Worm (Caenorhabditis elegans) whole organism, L3 larva: ENCODE data around the gene Y62H9A.3.

Experiments used
- R02D3.7 ChIP-seq: fragments of 150-350 bp; optimal IDR thresholded peaks from 2 replicates; lab custom pipeline; 2014; ENCODE audit warnings: missing biosample characterization, missing genetic modification characterization
- ZK546.5 ChIP-seq: sonication (generic microtip); optimal IDR thresholded peaks from 2 replicates; lab custom pipeline; 2017; ENCODE audit warnings: missing biosample characterization, missing genetic modification characterization
- aly-2 ChIP-seq: fragments of 150-350 bp; optimal IDR thresholded peaks from 2 replicates; lab custom pipeline; 2014; ENCODE audit warnings: missing biosample characterization, missing genetic modification characterization
- ama-1 ChIP-seq: fragments of 150-350 bp; optimal IDR thresholded peaks from 2 replicates; lab custom pipeline; 2018
- ceh-16 ChIP-seq: sonication (generic microtip); optimal IDR thresholded peaks from 2 replicates; lab custom pipeline; 2017; ENCODE audit warnings: missing biosample characterization, missing genetic modification characterization
- ceh-28 ChIP-seq: fragments of 150-350 bp; optimal IDR thresholded peaks from 2 replicates; lab custom pipeline; 2014; ENCODE audit warnings: missing biosample characterization, missing genetic modification reagents, missing genetic modification characterization
- ceh-82 ChIP-seq: fragments of 150-350 bp; optimal IDR thresholded peaks from 2 replicates; lab custom pipeline; 2014; ENCODE audit warnings: missing biosample characterization, missing genetic modification characterization
- ceh-9 ChIP-seq: sonication (generic microtip); optimal IDR thresholded peaks from 2 replicates; lab custom pipeline; 2018; ENCODE audit warnings: missing biosample characterization, missing genetic modification characterization
- daf-12 ChIP-seq: fragments of 150-350 bp; optimal IDR thresholded peaks from 2 replicates; lab custom pipeline; 2014; ENCODE audit warnings: missing biosample characterization, missing genetic modification reagents, missing genetic modification characterization
- egl-27 ChIP-seq: sonication (generic microtip); optimal IDR thresholded peaks from 4 replicates; lab custom pipeline; 2017; ENCODE audit warnings: missing biosample characterization, missing genetic modification reagents, missing genetic modification characterization
- egl-5 ChIP-seq: fragments of 150-350 bp; optimal IDR thresholded peaks from 2 replicates; lab custom pipeline; 2017; ENCODE audit warnings: missing biosample characterization, missing genetic modification reagents, missing genetic modification characterization, inconsistent platforms
- elt-1 ChIP-seq: fragments of 150-350 bp; optimal IDR thresholded peaks from 2 replicates; lab custom pipeline; 2014; ENCODE audit warnings: missing biosample characterization, missing genetic modification characterization
- elt-2 ChIP-seq: sonication (generic microtip); optimal IDR thresholded peaks from 2 replicates; lab custom pipeline; 2016; ENCODE audit warnings: missing genetic modification reagents, mild to moderate bottlenecking, missing genetic modification characterization, missing compliant biosample characterization
- elt-3 ChIP-seq, 3 experiments: fragments of 150-350 bp in 1 of 3; sonication (generic microtip) in 2 of 3; optimal IDR thresholded peaks; 2 replicates in 2 of 3; 4 replicates in 1 of 3; lab custom pipeline; 2014 to 2017; ENCODE audit warnings: missing biosample characterization in 3 of 3, missing genetic modification characterization in 3 of 3
- eor-1 ChIP-seq, 2 experiments: fragments of 150-350 bp; optimal IDR thresholded peaks; 2 replicates each; lab custom pipeline; 2014 to 2018; ENCODE audit warnings: missing biosample characterization in 2 of 2, missing genetic modification characterization in 2 of 2
- fkh-10 ChIP-seq: sonication (generic microtip); optimal IDR thresholded peaks from 2 replicates; lab custom pipeline; 2017; ENCODE audit warnings: missing biosample characterization, missing genetic modification reagents, missing genetic modification characterization
- fkh-2 ChIP-seq: fragments of 150-350 bp; optimal IDR thresholded peaks from 2 replicates; lab custom pipeline; 2014; ENCODE audit warnings: missing biosample characterization, missing genetic modification reagents, missing genetic modification characterization
- fos-1 ChIP-seq: fragments of 150-350 bp; optimal IDR thresholded peaks from 2 replicates; lab custom pipeline; 2014; ENCODE audit warnings: missing biosample characterization, missing genetic modification characterization
- hmg-11 ChIP-seq: sonication (generic microtip); optimal IDR thresholded peaks from 2 replicates; lab custom pipeline; 2016; ENCODE audit warnings: missing genetic modification characterization, missing compliant biosample characterization
- jun-1 ChIP-seq: fragments of 150-350 bp; optimal IDR thresholded peaks from 2 replicates; lab custom pipeline; 2014; ENCODE audit warnings: missing biosample characterization, missing genetic modification reagents, missing genetic modification characterization
- lin-15B ChIP-seq: fragments of 150-350 bp; optimal IDR thresholded peaks from 2 replicates; lab custom pipeline; 2014; ENCODE audit warnings: missing biosample characterization, missing genetic modification characterization
- lin-39 ChIP-seq: fragments of 150-350 bp; optimal IDR thresholded peaks from 2 replicates; lab custom pipeline; 2018; ENCODE audit warnings: missing biosample characterization, missing genetic modification reagents, missing genetic modification characterization
- lsy-12 ChIP-seq: sonication (generic microtip); optimal IDR thresholded peaks from 2 replicates; lab custom pipeline; 2016; ENCODE audit warnings: mild to moderate bottlenecking, missing genetic modification characterization, missing compliant biosample characterization
- mdl-1 ChIP-seq: fragments of 150-350 bp; optimal IDR thresholded peaks from 2 replicates; lab custom pipeline; 2014; ENCODE audit warnings: missing biosample characterization, missing genetic modification characterization
- nfya-1 ChIP-seq: sonication (generic microtip); optimal IDR thresholded peaks from 2 replicates; lab custom pipeline; 2017; ENCODE audit warnings: missing genetic modification characterization, mild to moderate bottlenecking, missing compliant biosample characterization, antibody characterized with exemption, moderate library complexity; ENCODE audit not compliant: insufficient read depth
- nhr-12 ChIP-seq: fragments of 150-350 bp; optimal IDR thresholded peaks from 2 replicates; lab custom pipeline; 2014; ENCODE audit warnings: missing biosample characterization, missing genetic modification characterization
- nhr-23 ChIP-seq: fragments of 150-350 bp; optimal IDR thresholded peaks from 2 replicates; lab custom pipeline; 2014; ENCODE audit warnings: missing biosample characterization, missing genetic modification reagents, missing genetic modification characterization
- nhr-237 ChIP-seq: fragments of 150-350 bp; optimal IDR thresholded peaks from 2 replicates; lab custom pipeline; 2014; ENCODE audit warnings: missing biosample characterization, missing genetic modification characterization
- nhr-25 ChIP-seq: sonication (generic microtip); optimal IDR thresholded peaks from 2 replicates; lab custom pipeline; 2017; ENCODE audit warnings: missing biosample characterization, missing genetic modification characterization
- nhr-28 ChIP-seq: fragments of 150-350 bp; optimal IDR thresholded peaks from 2 replicates; lab custom pipeline; 2014; ENCODE audit warnings: missing biosample characterization, missing genetic modification characterization
- nhr-43 ChIP-seq: sonication (generic microtip); optimal IDR thresholded peaks from 2 replicates; lab custom pipeline; 2016; ENCODE audit warnings: mild to moderate bottlenecking, missing genetic modification characterization, missing compliant biosample characterization; ENCODE audit not compliant: poor library complexity, severe bottlenecking
- nhr-67 ChIP-seq: fragments of 150-350 bp; optimal IDR thresholded peaks from 2 replicates; lab custom pipeline; 2014; ENCODE audit warnings: missing biosample characterization, missing genetic modification characterization
- nhr-76 ChIP-seq: fragments of 150-350 bp; sonication (generic microtip); optimal IDR thresholded peaks from 5 replicates; lab custom pipeline; 2014; ENCODE audit warnings: missing biosample characterization, missing genetic modification characterization
- pha-4 ChIP-seq: fragments of 150-350 bp; optimal IDR thresholded peaks from 2 replicates; lab custom pipeline; 2014; ENCODE audit warnings: missing biosample characterization, missing genetic modification reagents, missing genetic modification characterization
- pqm-1 ChIP-seq: fragments of 150-350 bp; optimal IDR thresholded peaks from 2 replicates; lab custom pipeline; 2017; ENCODE audit warnings: missing biosample characterization, missing genetic modification characterization, inconsistent platforms
- sea-2 ChIP-seq: fragments of 150-350 bp; sonication (generic microtip); optimal IDR thresholded peaks from 4 replicates; lab custom pipeline; 2014; ENCODE audit warnings: missing biosample characterization, missing genetic modification reagents, missing genetic modification characterization
- skn-1 ChIP-seq: fragments of 150-350 bp; optimal IDR thresholded peaks from 2 replicates; lab custom pipeline; 2014; ENCODE audit warnings: missing biosample characterization, missing genetic modification characterization
- snpc-4 ChIP-seq: fragments of 150-350 bp; optimal IDR thresholded peaks from 2 replicates; lab custom pipeline; 2014; ENCODE audit warnings: missing biosample characterization, missing genetic modification characterization
- tbx-2 ChIP-seq: sonication (generic microtip); optimal IDR thresholded peaks from 2 replicates; lab custom pipeline; 2016; ENCODE audit warnings: mild to moderate bottlenecking, missing genetic modification characterization, missing compliant biosample characterization
- unc-39 ChIP-seq: sonication (generic microtip); optimal IDR thresholded peaks from 4 replicates; lab custom pipeline; 2017; ENCODE audit warnings: missing biosample characterization, missing genetic modification characterization
- unc-62 ChIP-seq: fragments of 150-350 bp; sonication (generic microtip); optimal IDR thresholded peaks from 4 replicates; lab custom pipeline; 2014; ENCODE audit warnings: missing biosample characterization, missing genetic modification reagents, missing genetic modification characterization
- zag-1 ChIP-seq: fragments of 150-350 bp; optimal IDR thresholded peaks from 2 replicates; lab custom pipeline; 2014; ENCODE audit warnings: missing biosample characterization, missing genetic modification characterization
- ztf-11 ChIP-seq: fragments of 150-350 bp; optimal IDR thresholded peaks from 2 replicates; lab custom pipeline; 2014; ENCODE audit warnings: missing biosample characterization, missing genetic modification characterization
- ztf-4 ChIP-seq: fragments of 150-350 bp; optimal IDR thresholded peaks from 2 replicates; lab custom pipeline; 2014; ENCODE audit warnings: missing biosample characterization, missing genetic modification characterization

The Y62H9A.3 gene

ce11 chrX:11879871-11880270, at the start of gene Y62H9A.3, which contains the start of gene Y62H9A.4:
Gene Y62H9A.3 (minus strand): TSS chrX:11879971.
Gene Y62H9A.4 (plus strand): TSS chrX:11880126.
- TF ChIP-seq ceh-9 (tag; lab: Kevin White, UChicago) = no peak
- no peak for TF ChIP-seq tbx-2 (tag; lab: Kevin White, UChicago)
- TF ChIP-seq sea-2 (GFP tag; lab: Kevin White, UChicago) = no peak
- no peak for TF ChIP-seq nhr-25 (tag; lab: Kevin White, UChicago)
- no peak for TF ChIP-seq snpc-4 (tag; lab: Kevin White, UChicago)
- TF ChIP-seq skn-1 (tag; lab: Kevin White, UChicago) = no peak
- TF ChIP-seq ZK546.5 (tag; lab: Kevin White, UChicago) = no peak
- no peak for TF ChIP-seq nhr-23 (tag; lab: Kevin White, UChicago)
- no peak for TF ChIP-seq nhr-43 (tag; lab: Kevin White, UChicago)
- no peak for TF ChIP-seq ceh-16 (tag; lab: Kevin White, UChicago)

ce11 chrX:11927585-11927984, 47.8 kb upstream of the Y62H9A.3 start, which contains the start of gene F55G7.4:
Gene F55G7.4 (plus strand): TSS chrX:11927885.
- TF ChIP-seq tbx-2 (tag; lab: Kevin White, UChicago) = no peak
- TF ChIP-seq egl-27 (tag; lab: Kevin White, UChicago) = no peak
- TF ChIP-seq elt-1 (tag; lab: Kevin White, UChicago) = no peak
- TF ChIP-seq nhr-237 (tag; lab: Kevin White, UChicago) = no peak
- no peak for TF ChIP-seq ztf-4 (tag; lab: Kevin White, UChicago)
- TF ChIP-seq nhr-67 (tag; lab: Kevin White, UChicago) = no peak
- no peak for TF ChIP-seq pha-4 (tag; lab: Kevin White, UChicago)
- no peak for TF ChIP-seq pqm-1 (tag; lab: Kevin White, UChicago)
- TF ChIP-seq lin-15B (tag; lab: Kevin White, UChicago) = no peak
- TF ChIP-seq aly-2 (tag; lab: Kevin White, UChicago) = no peak
- TF ChIP-seq, all 47 proteins: peak for 0

ce11 chrX:11925243-11925642, 45.5 kb upstream of the Y62H9A.3 start:
- TF ChIP-seq unc-62 (GFP tag; lab: Kevin White, UChicago) (no peak), pqm-1 (tag; lab: Kevin White, UChicago) (peak; percentile 3), elt-2 (peak; percentile 77)

ce11 chrX:11924158-11924557, 44.4 kb upstream of the Y62H9A.3 start, which contains the start of gene F55G7.1:
Gene F55G7.1 (plus strand): TSS chrX:11924433.
- TF ChIP-seq fkh-10 (GFP tag; lab: Kevin White, UChicago) (no peak), eor-1 (tag; optimal IDR thresholded peaks at IDR 0.05; lab: Kevin White, UChicago) (no peak), unc-62 (GFP tag; lab: Kevin White, UChicago) (no peak), egl-27 (tag; lab: Kevin White, UChicago) (no peak), zag-1 (tag; lab: Kevin White, UChicago) (no peak), nhr-237 (tag; lab: Kevin White, UChicago) (no peak), pha-4 (tag; lab: Kevin White, UChicago) (no peak), fkh-2 (no peak), mdl-1 (tag; lab: Kevin White, UChicago) (no peak), jun-1 (tag; lab: Kevin White, UChicago) (peak; percentile 20), ceh-9 (tag; lab: Kevin White, UChicago) (no peak), R02D3.7 (tag; lab: Kevin White, UChicago) (no peak), lin-15B (tag; lab: Kevin White, UChicago) (no peak), ceh-28 (tag; lab: Kevin White, UChicago) (peak; percentile 74), nhr-67 (tag; lab: Kevin White, UChicago) (no peak), nhr-76 (tag; lab: Kevin White, UChicago) (no peak), pqm-1 (tag; lab: Kevin White, UChicago) (no peak), unc-39 (tag; lab: Kevin White, UChicago) (no peak), nhr-12 (no peak), ztf-11 (no peak), nhr-25 (tag; lab: Kevin White, UChicago) (peak; percentile 83), snpc-4 (tag; lab: Kevin White, UChicago) (peak; percentile 86), tbx-2 (tag; lab: Kevin White, UChicago) (peak; percentile 66), hmg-11 (tag; lab: Kevin White, UChicago) (peak; percentile 20), ceh-82 (tag; lab: Kevin White, UChicago) (peak; percentile 43), skn-1 (tag; lab: Kevin White, UChicago) (peak; percentile 19), nhr-43 (tag; lab: Kevin White, UChicago) (peak; percentile 71), nhr-28 (tag; lab: Kevin White, UChicago) (no peak), elt-1 (tag; lab: Kevin White, UChicago) (no peak), lsy-12 (peak; percentile 9), daf-12 (tag; lab: Kevin White, UChicago) (no peak), ama-1 (lab: Kevin White, UChicago) (no peak), lin-39 (no peak), fos-1 (no peak), ztf-4 (tag; lab: Kevin White, UChicago) (no peak), elt-2 (peak; percentile 28), nfya-1 (tag; lab: Kevin White, UChicago) (peak; percentile 25), elt-3 (tag; optimal IDR thresholded peaks at IDR 0.05; lab: Kevin White, UChicago) (peak in 1 of 3 experiments; percentile 37), egl-5 (tag; lab: Kevin White, UChicago) (no peak), ceh-16 (tag; lab: Kevin White, UChicago) (no peak)
